Worm (Caenorhabditis elegans): ENCODE data around the gene srt-67.

The srt-67 gene

DNA sequence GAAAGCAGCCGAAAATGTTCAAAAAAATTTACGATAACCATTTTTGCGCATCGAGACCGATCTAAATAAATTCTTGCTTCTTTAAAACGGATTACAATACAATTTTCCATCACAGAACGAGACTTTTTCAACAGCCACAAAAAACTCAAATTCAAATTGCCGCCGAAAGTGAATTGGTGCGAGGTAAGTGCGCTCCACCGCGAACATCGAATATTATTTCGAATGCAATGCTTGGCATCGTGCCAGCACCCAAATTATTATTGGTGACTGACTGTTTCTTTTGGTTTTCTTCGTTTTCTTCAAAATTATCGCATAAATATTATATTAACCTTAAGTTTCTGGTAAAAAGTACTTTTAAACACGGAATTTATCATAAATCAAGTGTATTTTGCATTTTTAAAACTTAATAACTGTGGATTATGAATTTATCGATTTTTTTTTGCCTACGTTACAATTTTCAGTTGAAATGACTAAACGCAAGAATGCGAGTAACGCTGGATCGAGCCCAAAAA lies 11.8 kb upstream of the srt-67 start, which contains the start of gene penr-1 (continued):
- TF ChIP-seq lin-35 (GFP tag; optimal IDR thresholded peaks at IDR 0.05): peak; percentile 96 to 98
- peak; percentile 55 for TF ChIP-seq xbp-1 (tag; optimal IDR thresholded peaks at IDR 0.05)
- TF ChIP-seq blmp-1 (tag; optimal IDR thresholded peaks at IDR 0.05): peak; percentile 33
- peak; percentile 20 for TF ChIP-seq lin-39 (tag; optimal IDR thresholded peaks at IDR 0.05)
- peak; percentile 18 for TF ChIP-seq fkh-8 (tag; optimal IDR thresholded peaks at IDR 0.05)
- TF ChIP-seq rnt-1 (tag; optimal IDR thresholded peaks at IDR 0.05): peak; percentile 61
- TF ChIP-seq C16A3.4 (tag; optimal IDR thresholded peaks at IDR 0.05): peak; percentile 67
- TF ChIP-seq mab-9 (GFP tag; IDR thresholded peaks at IDR 0.05): no peak
- peak; percentile 23 for TF ChIP-seq jun-1 (tag; optimal IDR thresholded peaks at IDR 0.05)
- no peak for TF ChIP-seq nhr-11 (tag; optimal IDR thresholded peaks at IDR 0.05)
- TF ChIP-seq swsn-7 (tag; optimal IDR thresholded peaks at IDR 0.05): peak; percentile 47
- TF ChIP-seq snpc-4 (tag; optimal IDR thresholded peaks at IDR 0.05): no peak
- TF ChIP-seq efl-3 (GFP tag; optimal IDR thresholded peaks at IDR 0.05): no peak
- no peak for TF ChIP-seq ceh-90 (tag; optimal IDR thresholded peaks at IDR 0.05)
- TF ChIP-seq elt-2 (tag; optimal IDR thresholded peaks at IDR 0.05): peak; percentile 3
- TF ChIP-seq lin-15B (tag; optimal IDR thresholded peaks at IDR 0.05): peak; percentile 31
- TF ChIP-seq nhr-77 (tag; optimal IDR thresholded peaks at IDR 0.05): peak; percentile 42
- TF ChIP-seq tbx-2 (tag; optimal IDR thresholded peaks at IDR 0.05): peak; percentile 59
- TF ChIP-seq ceh-8 (GFP tag; optimal IDR thresholded peaks at IDR 0.05): no peak

DNA sequence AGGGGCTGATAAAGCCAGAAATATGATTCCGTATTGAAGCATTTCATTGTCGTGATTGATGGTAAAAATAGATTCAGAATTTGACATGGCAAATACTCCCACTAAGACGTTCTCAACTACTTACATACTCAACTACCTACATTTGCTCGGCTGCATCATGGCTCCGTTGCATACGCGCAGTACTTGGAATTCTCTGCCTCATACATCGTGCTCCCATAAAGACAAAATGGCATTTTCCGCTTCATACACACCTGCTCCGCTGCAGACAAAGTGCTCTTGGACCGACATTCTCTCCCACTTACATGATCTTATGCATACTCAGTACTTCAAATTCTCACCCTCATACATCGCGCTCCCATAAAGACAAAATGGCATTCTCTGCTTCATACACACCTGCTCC lies 8.3 kb upstream of the srt-67 start, which contains the start of the genes srt-69 and B0238.12:
TSS of gene srt-69 (minus strand) at position 101 of the 400 bp plus-strand sequence.
TSS of gene B0238.12 (plus strand) at position 264 of the 400 bp plus-strand sequence.
- no peak for TF ChIP-seq unc-98 (GFP tag; IDR thresholded peaks at IDR 0.05)
- no peak for TF ChIP-seq swsn-7 (tag; optimal IDR thresholded peaks at IDR 0.05)
- TF ChIP-seq lin-35 (GFP tag; optimal IDR thresholded peaks at IDR 0.05): no peak
- no peak for TF ChIP-seq xbp-1 (tag; optimal IDR thresholded peaks at IDR 0.05)
- TF ChIP-seq mef-2 (tag; optimal IDR thresholded peaks at IDR 0.05): no peak
- no peak for TF ChIP-seq nhr-20 (tag; optimal IDR thresholded peaks at IDR 0.05)
- TF ChIP-seq ceh-82 (tag; optimal IDR thresholded peaks at IDR 0.05): no peak
- no peak for TF ChIP-seq nhr-19 (GFP tag; conservative IDR thresholded peaks at IDR 0.05)
- no peak for TF ChIP-seq elt-2 (tag; optimal IDR thresholded peaks at IDR 0.05)
- TF ChIP-seq egl-13 (tag; optimal IDR thresholded peaks at IDR 0.05): no peak
- no peak for TF ChIP-seq alr-1 (tag; optimal IDR thresholded peaks at IDR 0.05; ENCODE audit: borderline replicate concordance)
- TF ChIP-seq lin-39 (tag; optimal IDR thresholded peaks at IDR 0.05): no peak
- no peak for TF ChIP-seq nhr-84 (tag; optimal IDR thresholded peaks at IDR 0.05)
- TF ChIP-seq elt-3 (tag; optimal IDR thresholded peaks at IDR 0.05): no peak
- TF ChIP-seq jun-1 (tag; optimal IDR thresholded peaks at IDR 0.05): no peak
- no peak for TF ChIP-seq nhr-28 (tag; optimal IDR thresholded peaks at IDR 0.05)
- no peak for TF ChIP-seq mep-1 (tag; optimal IDR thresholded peaks at IDR 0.05)

DNA sequence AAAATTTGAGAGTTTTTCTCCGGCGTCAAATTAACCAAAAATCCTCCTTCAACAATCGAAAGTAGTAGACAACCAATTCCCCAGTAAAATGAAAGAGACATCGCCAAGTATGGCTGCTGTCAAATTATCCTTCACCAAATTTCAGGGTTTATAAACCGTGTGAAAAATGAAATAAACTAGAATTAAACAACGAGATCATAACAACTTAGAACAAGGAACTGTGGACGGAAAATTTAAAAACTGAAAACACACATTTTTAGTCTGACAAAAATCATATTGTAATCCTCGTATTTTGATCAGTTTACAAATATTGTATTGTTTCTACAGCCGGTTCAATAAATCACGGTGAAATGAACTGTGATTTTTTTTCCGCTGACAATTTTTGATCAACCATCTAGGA lies 5.7 kb upstream of the srt-67 start, which contains the start of gene cest-30:
TSS of gene cest-30 (minus strand) at position 101 of the 400 bp plus-strand sequence.
- no peak for TF ChIP-seq ama-1 (optimal IDR thresholded peaks at IDR 0.05)
- TF ChIP-seq mef-2 (tag; optimal IDR thresholded peaks at IDR 0.05): no peak
- TF ChIP-seq nhr-85 (tag): no peak
- no peak for TF ChIP-seq nhr-76 (tag; optimal IDR thresholded peaks at IDR 0.05)
- TF ChIP-seq lin-39 (tag; optimal IDR thresholded peaks at IDR 0.05): no peak
- no peak for TF ChIP-seq F16B12.6 (tag; optimal IDR thresholded peaks at IDR 0.05)
- TF ChIP-seq nhr-20 (tag; optimal IDR thresholded peaks at IDR 0.05): no peak
- TF ChIP-seq elt-2 (tag; optimal IDR thresholded peaks at IDR 0.05): no peak
- no peak for TF ChIP-seq ceh-88 (GFP tag; IDR thresholded peaks at IDR 0.05)
- TF ChIP-seq nhr-19 (GFP tag; conservative IDR thresholded peaks at IDR 0.05): no peak
- no peak for TF ChIP-seq nhr-237 (tag; optimal IDR thresholded peaks at IDR 0.05)
- TF ChIP-seq rnt-1 (tag; optimal IDR thresholded peaks at IDR 0.05): no peak
- no peak for TF ChIP-seq ceh-82 (tag; optimal IDR thresholded peaks at IDR 0.05)
- TF ChIP-seq ets-5 (GFP tag; IDR thresholded peaks at IDR 0.05): no peak
- TF ChIP-seq C04F5.9 (tag; optimal IDR thresholded peaks at IDR 0.05): no peak
- TF ChIP-seq snpc-4 (tag; optimal IDR thresholded peaks at IDR 0.05): no peak

All from whole organism, L1 larva.